Worm (Caenorhabditis elegans) whole organism, young adult: ENCODE results near the gene glb-11.
A peak's percentile ranks its signal among the peaks of the same experiment; 100 is the strongest.

Source experiments
- B0035.1 ChIP-seq: sonication (generic microtip); optimal IDR thresholded peaks from 2 replicates; lab custom pipeline; 2016; ENCODE audit warnings: missing genetic modification characterization, mild to moderate bottlenecking, missing compliant biosample characterization, missing genotype, missing genetic modification reagents
- D2030.7 ChIP-seq: fragments of 200-800 bp; sonication (Bioruptor generic); IDR thresholded peaks from 2 replicates; pipeline ENCODE4 v1.3.6; 2022; ENCODE audit warnings: missing genetic modification reagents, missing genetic modification characterization, missing compliant biosample characterization
- F33H1.4 ChIP-seq: fragments of 200-800 bp; sonication (Bioruptor generic); IDR thresholded peaks from 2 replicates; pipeline ENCODE4 v1.3.6; 2022; ENCODE audit warnings: missing genetic modification reagents, missing genetic modification characterization, missing compliant biosample characterization
- F39B2.1 ChIP-seq: fragments of 200-800 bp; sonication (Bioruptor generic); IDR thresholded peaks from 2 replicates; pipeline ENCODE4 v1.3.6; 2022; ENCODE audit warnings: missing genetic modification reagents, missing genetic modification characterization, missing compliant biosample characterization
- K12H6.12 ChIP-seq: fragments of 200-800 bp; sonication (Bioruptor generic); optimal IDR thresholded peaks from 2 replicates; lab custom pipeline; 2018; ENCODE audit warnings: mild to moderate bottlenecking, missing genetic modification characterization, missing compliant biosample characterization
- T26A5.8 ChIP-seq: sonication (generic microtip); optimal IDR thresholded peaks from 2 replicates; lab custom pipeline; 2016; ENCODE audit warnings: missing genetic modification characterization, missing compliant biosample characterization
- Y53F4B.3 ChIP-seq: fragments of 200-800 bp; sonication (Bioruptor generic); IDR thresholded peaks from 2 replicates; pipeline ENCODE4 v1.3.6; 2022; ENCODE audit warnings: missing genetic modification reagents, missing genetic modification characterization, missing compliant biosample characterization
- Y53G8AR.9 ChIP-seq: fragments of 200-800 bp; sonication (Bioruptor generic); conservative IDR thresholded peaks from 2 replicates; pipeline ENCODE4 v1.3.6; 2022; ENCODE audit warnings: missing genetic modification reagents, missing genetic modification characterization, missing compliant biosample characterization
- Y56A3A.18 ChIP-seq: fragments of 200-800 bp; sonication (Bioruptor generic); IDR thresholded peaks from 2 replicates; pipeline ENCODE4 v1.3.6; 2022; ENCODE audit warnings: missing genetic modification reagents, missing genetic modification characterization, missing compliant biosample characterization
- akir-1 ChIP-seq: fragments of 200-800 bp; sonication (Bioruptor generic); optimal IDR thresholded peaks from 2 replicates; lab custom pipeline; 2018; ENCODE audit warnings: mild to moderate bottlenecking, missing genetic modification characterization, moderate library complexity, missing compliant biosample characterization
- ama-1 ChIP-seq, 3 experiments: fragments of 150-350 bp in 1 of 3; sonication (generic microtip) in 2 of 3; optimal IDR thresholded peaks; 2 replicates each; lab custom pipeline; 2014 to 2018; ENCODE audit warnings: missing biosample characterization in 2 of 3, missing genetic modification characterization in 2 of 3, missing genetic modification reagents in 2 of 3
- atf-7 ChIP-seq: sonication (generic microtip); optimal IDR thresholded peaks from 2 replicates; lab custom pipeline; 2017; ENCODE audit warnings: mild to moderate bottlenecking, missing genetic modification characterization, missing compliant biosample characterization
- attf-3 ChIP-seq: fragments of 200-800 bp; sonication (Bioruptor generic); conservative IDR thresholded peaks from 2 replicates; pipeline ENCODE4 v1.3.6; 2022; ENCODE audit warnings: missing genetic modification reagents, missing genetic modification characterization, missing compliant biosample characterization
- attf-5 ChIP-seq: fragments of 200-800 bp; sonication (Bioruptor generic); optimal IDR thresholded peaks from 2 replicates; lab custom pipeline; 2018; ENCODE audit warnings: mild to moderate bottlenecking, missing genetic modification characterization, missing compliant biosample characterization
- cebp-1 ChIP-seq, 2 experiments: fragments of 200-800 bp in 1 of 2; sonication (Bioruptor generic) in 1 of 2; sonication (generic microtip) in 1 of 2; IDR thresholded peaks in 1 of 2; optimal IDR thresholded peaks in 1 of 2; 2 replicates each; pipeline versions ENCODE4 v1.3.6 to Lab custom; 2017 to 2022; ENCODE audit warnings: missing compliant biosample characterization in 2 of 2, missing genetic modification characterization in 2 of 2, mild to moderate bottlenecking in 1 of 2, missing genetic modification reagents in 1 of 2, moderate library complexity in 1 of 2
- cebp-2 ChIP-seq: fragments of 200-800 bp; sonication (Bioruptor generic); IDR thresholded peaks from 2 replicates; pipeline ENCODE4 v1.3.6; 2022; ENCODE audit warnings: missing genetic modification characterization, missing compliant biosample characterization
- ceh-58 ChIP-seq: fragments of 200-800 bp; sonication (Bioruptor generic); IDR thresholded peaks from 2 replicates; pipeline ENCODE4 v1.3.6; 2022; ENCODE audit warnings: missing genetic modification characterization, missing compliant biosample characterization
- chd-7 ChIP-seq: sonication (generic microtip); optimal IDR thresholded peaks from 2 replicates; lab custom pipeline; 2016; ENCODE audit warnings: mild to moderate bottlenecking, missing genetic modification characterization, moderate library complexity, missing compliant biosample characterization
- die-1 ChIP-seq: sonication (generic microtip); optimal IDR thresholded peaks from 2 replicates; lab custom pipeline; 2016; ENCODE audit warnings: missing genotype, mild to moderate bottlenecking, missing genetic modification characterization, missing compliant biosample characterization
- efl-1 ChIP-seq: fragments of 150-350 bp; optimal IDR thresholded peaks from 2 replicates; lab custom pipeline; 2014; ENCODE audit warnings: missing biosample characterization, missing genetic modification reagents, missing genetic modification characterization
- egl-18 ChIP-seq: fragments of 200-800 bp; sonication (Bioruptor generic); IDR thresholded peaks from 2 replicates; pipeline ENCODE4 v1.3.6; 2022; ENCODE audit warnings: missing genetic modification reagents, missing genetic modification characterization, missing compliant biosample characterization
- ekl-4 ChIP-seq: fragments of 200-800 bp; sonication (Bioruptor generic); IDR thresholded peaks from 2 replicates; pipeline ENCODE4 v1.3.6; 2022; ENCODE audit warnings: missing genetic modification reagents, missing genetic modification characterization, missing compliant biosample characterization
- fkh-3 ChIP-seq: sonication (generic microtip); optimal IDR thresholded peaks from 2 replicates; lab custom pipeline; 2016; ENCODE audit warnings: mild to moderate bottlenecking, missing genetic modification characterization, missing compliant biosample characterization
- gei-17 ChIP-seq: fragments of 200-800 bp; sonication (Bioruptor generic); optimal IDR thresholded peaks from 2 replicates; lab custom pipeline; 2018; ENCODE audit warnings: mild to moderate bottlenecking, missing genetic modification characterization, missing compliant biosample characterization
- hrde-1 ChIP-seq: sonication (generic microtip); optimal IDR thresholded peaks from 2 replicates; lab custom pipeline; 2016; ENCODE audit warnings: missing genetic modification characterization, mild to moderate bottlenecking, missing compliant biosample characterization, moderate library complexity, missing genotype, missing genetic modification reagents, borderline replicate concordance
- lsl-1 ChIP-seq: fragments of 200-800 bp; sonication (Bioruptor generic); optimal IDR thresholded peaks from 2 replicates; lab custom pipeline; 2018; ENCODE audit warnings: mild to moderate bottlenecking, missing genetic modification characterization, moderate library complexity, missing compliant biosample characterization
- lsy-27 ChIP-seq: sonication (generic microtip); optimal IDR thresholded peaks from 2 replicates; lab custom pipeline; 2017; ENCODE audit warnings: missing genetic modification characterization, mild to moderate bottlenecking, missing compliant biosample characterization, antibody characterized with exemption, missing genotype, borderline replicate concordance; ENCODE audit not compliant: insufficient read depth
- mcd-1 ChIP-seq: fragments of 200-800 bp; sonication (Bioruptor generic); IDR thresholded peaks from 2 replicates; pipeline ENCODE4 v1.3.6; 2022; ENCODE audit warnings: missing genetic modification reagents, missing genetic modification characterization, missing compliant biosample characterization
- mel-28 ChIP-seq: sonication (generic microtip); optimal IDR thresholded peaks from 2 replicates; lab custom pipeline; 2016; ENCODE audit warnings: borderline replicate concordance, mild to moderate bottlenecking, missing genetic modification characterization, missing compliant biosample characterization
- mes-4 ChIP-seq: sonication (generic microtip); optimal IDR thresholded peaks from 2 replicates; lab custom pipeline; 2016; ENCODE audit warnings: missing genotype, missing genetic modification characterization, missing compliant biosample characterization
- nfya-1 ChIP-seq: sonication (generic microtip); optimal IDR thresholded peaks from 2 replicates; lab custom pipeline; 2017; ENCODE audit warnings: antibody characterized with exemption, missing compliant biosample characterization, missing genetic modification characterization, borderline replicate concordance; ENCODE audit not compliant: insufficient read depth
- pbrm-1 ChIP-seq: fragments of 200-800 bp; sonication (Bioruptor generic); IDR thresholded peaks from 2 replicates; pipeline ENCODE4 v1.3.6; 2022; ENCODE audit warnings: missing genetic modification reagents, missing genetic modification characterization, missing compliant biosample characterization
- sdz-38 ChIP-seq: sonication (generic microtip); optimal IDR thresholded peaks from 2 replicates; lab custom pipeline; 2016; ENCODE audit warnings: missing genotype, missing genetic modification characterization, missing compliant biosample characterization
- snpc-1.1 ChIP-seq: sonication (generic microtip); optimal IDR thresholded peaks from 2 replicates; lab custom pipeline; 2017; ENCODE audit warnings: missing genetic modification characterization, mild to moderate bottlenecking, missing compliant biosample characterization, antibody characterized with exemption, moderate library complexity, missing genotype, missing genetic modification reagents; ENCODE audit not compliant: insufficient read depth
- somi-1 ChIP-seq: fragments of 200-800 bp; sonication (Bioruptor generic); optimal IDR thresholded peaks from 2 replicates; lab custom pipeline; 2018; ENCODE audit warnings: mild to moderate bottlenecking, missing genetic modification characterization, missing compliant biosample characterization
- sptf-2 ChIP-seq: fragments of 200-800 bp; sonication (Bioruptor generic); optimal IDR thresholded peaks from 2 replicates; lab custom pipeline; 2018; ENCODE audit warnings: mild to moderate bottlenecking, missing genetic modification characterization, missing compliant biosample characterization
- tbp1 ChIP-seq: fragments of 200-800 bp; sonication (Bioruptor generic); optimal IDR thresholded peaks from 2 replicates; lab custom pipeline; 2018; ENCODE audit warnings: mild to moderate bottlenecking, missing genetic modification characterization, missing compliant biosample characterization
- tbx-9 ChIP-seq: sonication (generic microtip); optimal IDR thresholded peaks from 2 replicates; lab custom pipeline; 2016; ENCODE audit warnings: borderline replicate concordance, missing genetic modification characterization, inconsistent platforms, missing compliant biosample characterization
- xnd-1 ChIP-seq: sonication (generic microtip); optimal IDR thresholded peaks from 2 replicates; lab custom pipeline; 2016; ENCODE audit warnings: missing genotype, missing genetic modification reagents, missing genetic modification characterization, missing compliant biosample characterization
- ztf-25 ChIP-seq: fragments of 200-800 bp; sonication (Bioruptor generic); IDR thresholded peaks from 2 replicates; pipeline ENCODE4 v1.3.6; 2022; ENCODE audit warnings: missing genetic modification reagents, missing genetic modification characterization, missing compliant biosample characterization
- ztf-26 ChIP-seq: sonication (generic microtip); optimal IDR thresholded peaks from 2 replicates; lab custom pipeline; 2017; ENCODE audit warnings: missing genetic modification characterization, missing compliant biosample characterization
- ztf-6 ChIP-seq: fragments of 200-800 bp; sonication (Bioruptor generic); IDR thresholded peaks from 2 replicates; pipeline ENCODE4 v1.3.6; 2022; ENCODE audit warnings: missing genetic modification reagents, missing genetic modification characterization, missing compliant biosample characterization

Gene glb-11

ce11 chrIII:4009181-4009580, 17.2 kb upstream of the glb-11 start:
- TF ChIP-seq ztf-25 (GFP tag; lab: Robert Waterston, UW) (no peak), D2030.7 (GFP tag; lab: Robert Waterston, UW) (no peak), mel-28 (tag; lab: Kevin White, UChicago) (no peak), Y56A3A.18 (no peak), snpc-1.1 (tag; lab: Kevin White, UChicago) (no peak), xnd-1 (tag; lab: Kevin White, UChicago) (no peak), akir-1 (GFP tag; lab: Kevin White, UChicago) (no peak), ceh-58 (GFP tag; lab: Robert Waterston, UW) (no peak), egl-18 (GFP tag; lab: Robert Waterston, UW) (no peak), tbp1 (GFP tag; lab: Kevin White, UChicago) (no peak), attf-3 (GFP tag; lab: Robert Waterston, UW) (no peak), somi-1 (no peak), T26A5.8 (no peak)

DNA sequence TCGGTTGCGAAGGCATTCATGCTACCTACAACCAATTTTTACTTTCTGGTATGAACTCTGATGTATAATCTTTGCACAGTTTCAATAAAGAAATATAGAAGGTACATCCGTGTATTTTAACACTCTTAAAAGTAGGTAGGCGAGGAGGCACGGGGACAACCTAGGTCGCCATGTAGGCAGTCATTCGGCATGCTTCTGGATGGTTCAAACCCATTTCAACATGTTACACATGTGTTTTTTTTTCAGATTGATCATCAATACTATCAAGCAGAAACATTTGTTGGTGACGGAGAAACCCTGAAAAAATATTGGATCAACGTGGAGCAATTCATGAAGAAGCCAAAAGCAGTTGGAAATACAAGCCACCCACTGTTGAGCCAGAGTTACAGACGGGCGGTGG, 15.0 kb upstream of the glb-11 start:
- TF ChIP-seq Y53G8AR.9 = 0 out of 2 replicates have a peak, but pooled peaks have one; percentile 53
- TF ChIP-seq D2030.7 (GFP tag; lab: Robert Waterston, UW) = no peak
- peak; percentile 16 for TF ChIP-seq ama-1 (optimal IDR thresholded peaks at IDR 0.05; lab: Kevin White, UChicago)
- no peak for TF ChIP-seq ama-1 (GFP tag; optimal IDR thresholded peaks at IDR 0.05; lab: Kevin White, UChicago)

ce11 chrIII:4005446-4006192, 13.6 kb upstream of the glb-11 start, which contains the start of gene pxd-1:
pxd-1 (plus strand) TSS chrIII:4006142.
- no peak for TF ChIP-seq Y53F4B.3 (GFP tag; lab: Robert Waterston, UW)
- TF ChIP-seq F33H1.4 (GFP tag; lab: Robert Waterston, UW) = no peak
- peak; percentile 13 for TF ChIP-seq somi-1
- TF ChIP-seq D2030.7 (GFP tag; lab: Robert Waterston, UW) = no peak
- no peak for TF ChIP-seq cebp-1 (GFP tag; IDR thresholded peaks at IDR 0.05; lab: Robert Waterston, UW)
- peak; percentile 6 for TF ChIP-seq cebp-1 (tag; optimal IDR thresholded peaks at IDR 0.05; lab: Kevin White, UChicago)
- TF ChIP-seq ztf-6 = no peak
- no peak for TF ChIP-seq ztf-26 (tag; lab: Kevin White, UChicago)
- TF ChIP-seq attf-5 (GFP tag; lab: Kevin White, UChicago) = peak; percentile 8
- no peak for TF ChIP-seq fkh-3 (tag; lab: Kevin White, UChicago)
- TF ChIP-seq die-1 (tag; lab: Kevin White, UChicago) = no peak
- TF ChIP-seq B0035.1 = no peak
- TF ChIP-seq mes-4 (tag; lab: Kevin White, UChicago) = no peak
- no peak for TF ChIP-seq efl-1 (GFP tag; lab: Kevin White, UChicago)
- no peak for TF ChIP-seq sdz-38
- no peak for TF ChIP-seq sptf-2 (GFP tag; lab: Kevin White, UChicago)

DNA sequence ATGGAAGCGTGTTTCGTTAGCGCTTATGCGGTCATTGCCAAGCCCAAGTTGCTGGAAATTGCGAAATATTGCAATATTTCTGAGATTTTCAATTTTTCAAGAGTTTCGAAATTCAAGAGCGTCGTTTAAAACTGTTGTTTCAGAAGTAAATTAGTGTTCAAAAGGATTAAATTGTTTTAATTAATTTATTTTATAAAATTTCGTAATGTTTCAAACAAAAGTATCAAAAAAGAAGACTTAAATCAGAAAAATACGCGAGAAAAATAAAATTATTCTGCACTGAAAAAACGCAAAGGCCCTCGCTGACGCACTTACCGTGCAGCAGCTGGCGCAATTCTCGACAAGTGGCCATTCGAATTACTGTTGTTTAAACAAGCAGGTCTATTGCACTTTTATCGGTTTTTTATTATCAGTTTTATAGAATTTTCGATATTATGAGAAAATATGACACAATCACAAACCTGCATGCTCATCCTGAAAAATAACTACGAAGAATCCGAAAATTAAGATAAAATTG, 12.1 kb upstream of the glb-11 start, which contains the start of gene tif-1A:
Gene tif-1A (minus strand): TSS at position 51 of the 517 bp plus-strand sequence.
- no peak for TF ChIP-seq lsy-27 (tag; lab: Kevin White, UChicago)
- TF ChIP-seq cebp-2 (GFP tag; lab: Robert Waterston, UW) = no peak
- peak; percentile 32 for TF ChIP-seq atf-7 (tag; lab: Kevin White, UChicago)
- TF ChIP-seq nfya-1 = no peak
- TF ChIP-seq pbrm-1 (GFP tag; lab: Robert Waterston, UW) = peak; percentile 82
- TF ChIP-seq gei-17 (GFP tag; lab: Kevin White, UChicago) = no peak
- no peak for TF ChIP-seq akir-1 (GFP tag; lab: Kevin White, UChicago)
- no peak for TF ChIP-seq tbx-9 (tag; lab: Kevin White, UChicago)
- peak; percentile 26 for TF ChIP-seq K12H6.12 (tag; lab: Kevin White, UChicago)
- TF ChIP-seq chd-7 (tag; lab: Kevin White, UChicago) = peak; percentile 14
- peak; percentile 83 for TF ChIP-seq mcd-1 (GFP tag; lab: Robert Waterston, UW)
- TF ChIP-seq ekl-4 (GFP tag; lab: Robert Waterston, UW) = no peak; the same call in 1 of the 2 replicates
- TF ChIP-seq lsl-1 (GFP tag; lab: Kevin White, UChicago) = peak; percentile 72
- no peak for TF ChIP-seq F39B2.1 (GFP tag; lab: Robert Waterston, UW)
- TF ChIP-seq hrde-1 (tag; lab: Kevin White, UChicago) = no peak
